Worm (Caenorhabditis elegans): ENCODE data around the gene F58A3.3.

DNA sequence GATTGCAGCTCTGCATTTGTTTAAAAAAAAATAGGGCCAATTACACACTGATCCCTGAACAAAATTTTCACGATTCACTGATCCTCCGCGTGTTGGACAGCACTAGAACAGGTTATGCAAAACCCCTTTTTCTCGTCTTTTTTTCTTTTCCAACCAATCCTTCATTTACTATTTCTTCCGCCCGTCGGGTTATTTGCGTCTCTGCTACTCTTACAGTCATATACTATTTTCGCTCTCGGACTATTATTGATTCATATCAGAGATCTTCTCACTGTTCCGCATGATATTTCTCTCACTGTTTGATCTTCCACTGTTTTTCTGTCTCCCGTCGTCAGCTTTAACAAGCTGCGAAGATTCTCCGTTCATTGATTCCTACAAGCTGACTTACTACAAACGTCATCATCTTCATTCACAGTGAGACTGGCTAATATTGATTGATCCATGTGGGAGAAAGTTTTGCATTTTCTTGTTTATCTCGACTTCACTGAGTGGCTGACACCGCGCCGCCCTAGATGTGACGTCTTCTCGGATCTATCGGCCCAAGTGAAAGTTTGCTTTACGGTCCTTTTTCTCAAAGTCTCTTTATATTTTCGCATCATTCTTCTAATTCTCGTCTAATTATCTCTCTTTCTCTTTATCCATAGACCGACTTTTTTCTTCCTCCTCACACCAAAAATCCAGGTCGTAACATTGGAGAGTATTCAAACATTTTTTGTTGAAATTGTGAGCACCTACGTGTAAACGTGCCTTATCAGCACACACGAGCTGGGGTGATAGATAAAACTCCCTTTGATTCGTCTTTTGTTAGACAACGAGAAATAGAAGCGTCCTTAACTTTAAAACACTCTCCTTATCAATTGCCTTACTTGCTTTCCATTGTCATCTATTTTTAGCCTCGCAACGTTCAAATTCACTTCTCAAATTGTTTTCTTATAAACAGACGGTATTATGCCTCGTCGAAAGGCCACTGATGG, 24.0 kb downstream of the F58A3.3 start:
- no peak for TF ChIP-seq dao-5 (tag; optimal IDR thresholded peaks at IDR 0.05)
- no peak for TF ChIP-seq W03F9.2 (tag; optimal IDR thresholded peaks at IDR 0.05)
- TF ChIP-seq him-1 (tag; optimal IDR thresholded peaks at IDR 0.05): no peak

Data from whole organism, L4/young adult.